Fruit fly (Drosophila melanogaster) whole organism, embryonic: ENCODE results near the gene CG5715.

ENCODE experiments used
- Adf1 ChIP-seq: fragments of 200-800 bp; sonication (Bioruptor generic); IDR thresholded peaks from 2 replicates; pipeline ENCODE4 v1.3.6; 2022; ENCODE audit warnings: missing biosample characterization, missing genetic modification characterization
- CG10209 ChIP-seq: fragments of 200-800 bp; sonication (Bioruptor generic); optimal IDR thresholded peaks from 3 replicates; lab custom pipeline; 2017; ENCODE audit warnings: missing biosample characterization, mild to moderate bottlenecking, missing genetic modification characterization, missing genetic modification reagents
- CG10543 ChIP-seq: fragments of 200-800 bp; sonication (Bioruptor generic); optimal IDR thresholded peaks from 3 replicates; lab custom pipeline; 2017; ENCODE audit warnings: missing biosample characterization, mild to moderate bottlenecking, missing genetic modification characterization, moderate library complexity
- CG11723 ChIP-seq: fragments of 200-800 bp; sonication (Bioruptor generic); optimal IDR thresholded peaks from 2 replicates; lab custom pipeline; 2017; ENCODE audit warnings: missing biosample characterization, mild to moderate bottlenecking, missing genetic modification characterization
- CG12104 ChIP-seq: fragments of 200-800 bp; sonication (Bioruptor generic); optimal IDR thresholded peaks from 3 replicates; lab custom pipeline; 2016; ENCODE audit warnings: missing biosample characterization, missing genetic modification characterization
- CG13624 ChIP-seq: fragments of 200-800 bp; sonication (Bioruptor generic); optimal IDR thresholded peaks from 2 replicates; lab custom pipeline; 2016; ENCODE audit warnings: missing biosample characterization, missing genetic modification characterization
- CG13894 ChIP-seq: fragments of 200-800 bp; sonication (Bioruptor generic); optimal IDR thresholded peaks from 3 replicates; lab custom pipeline; 2018; ENCODE audit warnings: missing biosample characterization, mild to moderate bottlenecking, missing genetic modification characterization, moderate library complexity
- CG14710 ChIP-seq: fragments of 200-800 bp; sonication (Bioruptor generic); optimal IDR thresholded peaks from 3 replicates; lab custom pipeline; 2019; ENCODE audit warnings: missing biosample characterization, mild to moderate bottlenecking, missing genetic modification characterization, moderate library complexity
- CG15696 ChIP-seq: fragments of 200-800 bp; sonication (Bioruptor generic); optimal IDR thresholded peaks from 2 replicates; lab custom pipeline; 2019; ENCODE audit warnings: missing biosample characterization, mild to moderate bottlenecking, missing genetic modification characterization, moderate library complexity
- CG17186 ChIP-seq: fragments of 200-800 bp; sonication (Bioruptor generic); optimal IDR thresholded peaks from 3 replicates; lab custom pipeline; 2017; ENCODE audit warnings: missing biosample characterization, missing genetic modification reagents, missing genetic modification characterization
- CG1792 ChIP-seq: fragments of 200-800 bp; sonication (Bioruptor generic); optimal IDR thresholded peaks from 2 replicates; lab custom pipeline; 2016; ENCODE audit warnings: missing biosample characterization, missing genetic modification characterization
- CG1832 ChIP-seq: fragments of 200-800 bp; sonication (Bioruptor generic); optimal IDR thresholded peaks from 2 replicates; lab custom pipeline; 2017; ENCODE audit warnings: missing biosample characterization, mild to moderate bottlenecking, missing genetic modification characterization, inconsistent platforms
- CG18599 ChIP-seq: fragments of 200-800 bp; sonication (Bioruptor generic); optimal IDR thresholded peaks from 3 replicates; lab custom pipeline; 2017; ENCODE audit warnings: missing biosample characterization, missing genetic modification characterization, mild to moderate bottlenecking, moderate library complexity, missing genetic modification reagents
- CG2116 ChIP-seq: fragments of 200-800 bp; sonication (Bioruptor generic); optimal IDR thresholded peaks from 3 replicates; lab custom pipeline; 2018; ENCODE audit warnings: missing biosample characterization, mild to moderate bottlenecking, missing genetic modification characterization
- CG2875 ChIP-seq: fragments of 200-800 bp; sonication (Bioruptor generic); optimal IDR thresholded peaks from 2 replicates; lab custom pipeline; 2017; ENCODE audit warnings: missing biosample characterization, mild to moderate bottlenecking, missing genetic modification characterization, missing genetic modification reagents
- CG30020 ChIP-seq: fragments of 200-800 bp; optimal IDR thresholded peaks from 2 replicates; lab custom pipeline; 2019; ENCODE audit warnings: missing biosample characterization, mild to moderate bottlenecking, missing genetic modification characterization, moderate library complexity
- CG31388 ChIP-seq: fragments of 200-800 bp; sonication (Bioruptor generic); optimal IDR thresholded peaks from 2 replicates; lab custom pipeline; 2016; ENCODE audit warnings: missing biosample characterization, missing genetic modification characterization
- CG32767 ChIP-seq: fragments of 200-800 bp; sonication (Bioruptor generic); IDR thresholded peaks from 2 replicates; pipeline ENCODE4 v1.3.6; 2022; ENCODE audit warnings: missing biosample characterization, missing genetic modification characterization
- CG3995 ChIP-seq: fragments of 200-800 bp; sonication (Bioruptor generic); optimal IDR thresholded peaks from 3 replicates; lab custom pipeline; 2016; ENCODE audit warnings: missing biosample characterization, missing genetic modification characterization
- CG42726 ChIP-seq: fragments of 200-800 bp; sonication (Bioruptor generic); IDR thresholded peaks from 2 replicates; pipeline ENCODE4 v1.3.6; 2022; ENCODE audit warnings: missing biosample characterization, missing genetic modification characterization; ENCODE audit not compliant: partially characterized antibody
- CG7963 ChIP-seq: fragments of 200-800 bp; sonication (Bioruptor generic); IDR thresholded peaks from 3 replicates; pipeline ENCODE4 v1.3.6; 2022; ENCODE audit warnings: missing biosample characterization, missing genetic modification characterization; ENCODE audit not compliant: partially characterized antibody
- CG9932 ChIP-seq: fragments of 200-800 bp; sonication (Bioruptor generic); IDR thresholded peaks from 2 replicates; pipeline ENCODE4 v1.3.6; 2022; ENCODE audit warnings: missing biosample characterization, missing genetic modification characterization
- CrebB ChIP-seq: fragments of 200-800 bp; sonication (Bioruptor generic); optimal IDR thresholded peaks from 3 replicates; lab custom pipeline; 2018; ENCODE audit warnings: missing biosample characterization, mild to moderate bottlenecking, missing genetic modification characterization
- H2.0 ChIP-seq: fragments of 200-800 bp; sonication (Bioruptor generic); IDR thresholded peaks from 2 replicates; pipeline ENCODE4 v1.3.6; 2022; ENCODE audit warnings: missing biosample characterization, missing genetic modification characterization
- Hey ChIP-seq: fragments of 200-800 bp; sonication (Bioruptor generic); optimal IDR thresholded peaks from 3 replicates; lab custom pipeline; 2018; ENCODE audit warnings: missing biosample characterization, mild to moderate bottlenecking, missing genetic modification characterization
- Hr78 ChIP-seq, 2 experiments: fragments of 200-800 bp in 1 of 2; fragments of >200 bp in 1 of 2; sonication (Bioruptor generic) in 1 of 2; optimal IDR thresholded peaks; 2 replicates each; lab custom pipeline; 2017 to 2019; ENCODE audit warnings: missing biosample characterization in 2 of 2, missing genetic modification characterization in 2 of 2, mild to moderate bottlenecking in 1 of 2, moderate library complexity in 1 of 2
- Mrtf ChIP-seq: fragments of 200-800 bp; sonication (Bioruptor generic); IDR thresholded peaks from 3 replicates; pipeline ENCODE4 v1.3.6; 2022; ENCODE audit warnings: missing biosample characterization, missing genetic modification characterization
- Sox100B ChIP-seq: fragments of 200-800 bp; sonication (Bioruptor generic); optimal IDR thresholded peaks from 3 replicates; lab custom pipeline; 2018; ENCODE audit warnings: missing biosample characterization, mild to moderate bottlenecking, missing genetic modification characterization
- Ssrp ChIP-seq: fragments of 200-800 bp; sonication (Bioruptor generic); optimal IDR thresholded peaks from 2 replicates; lab custom pipeline; 2018; ENCODE audit warnings: missing biosample characterization, mild to moderate bottlenecking, missing genetic modification characterization, moderate library complexity
- ab ChIP-seq: fragments of 200-800 bp; sonication (Bioruptor generic); optimal IDR thresholded peaks from 2 replicates; lab custom pipeline; 2016; ENCODE audit warnings: missing biosample characterization, missing genetic modification characterization
- amos ChIP-seq: fragments of 200-800 bp; sonication (Bioruptor generic); IDR thresholded peaks from 2 replicates; pipeline ENCODE4 v1.3.6; 2022; ENCODE audit warnings: missing biosample characterization, missing genetic modification characterization; ENCODE audit not compliant: partially characterized antibody
- crp ChIP-seq, 2 experiments: fragments of 200-800 bp; sonication (Bioruptor generic); optimal IDR thresholded peaks; 2 replicates in 1 of 2; 3 replicates in 1 of 2; lab custom pipeline; 2017; ENCODE audit warnings: missing biosample characterization in 2 of 2, missing genetic modification characterization in 2 of 2, mild to moderate bottlenecking in 1 of 2, moderate library complexity in 1 of 2
- cwo ChIP-seq: fragments of 200-800 bp; sonication (Bioruptor generic); optimal IDR thresholded peaks from 3 replicates; lab custom pipeline; 2017; ENCODE audit warnings: missing biosample characterization, missing genetic modification characterization, mild to moderate bottlenecking, moderate library complexity, missing genetic modification reagents
- da ChIP-seq: fragments of 200-800 bp; sonication (Bioruptor generic); optimal IDR thresholded peaks from 2 replicates; lab custom pipeline; 2016; ENCODE audit warnings: missing biosample characterization, missing genetic modification characterization
- dpn ChIP-seq, 2 experiments: fragments of 200-800 bp; sonication (Bioruptor generic); optimal IDR thresholded peaks; 3 replicates each; lab custom pipeline; 2016; ENCODE audit warnings: missing biosample characterization in 2 of 2, missing genetic modification characterization in 2 of 2
- ems ChIP-seq: fragments of 200-800 bp; sonication (Bioruptor generic); optimal IDR thresholded peaks from 3 replicates; lab custom pipeline; 2016; ENCODE audit warnings: missing biosample characterization, missing genetic modification characterization
- en ChIP-seq: fragments of 200-800 bp; sonication (Bioruptor generic); optimal IDR thresholded peaks from 2 replicates; lab custom pipeline; 2016; ENCODE audit warnings: missing biosample characterization, missing genetic modification characterization
- hth ChIP-seq: fragments of >200 bp; optimal IDR thresholded peaks from 2 replicates; lab custom pipeline; 2017; ENCODE audit warnings: inconsistent platforms
- jing ChIP-seq: fragments of 200-800 bp; sonication (Bioruptor generic); optimal IDR thresholded peaks from 2 replicates; lab custom pipeline; 2018; ENCODE audit warnings: missing biosample characterization, mild to moderate bottlenecking, missing genetic modification characterization
- lab ChIP-seq: fragments of 200-800 bp; sonication (Bioruptor generic); optimal IDR thresholded peaks from 3 replicates; lab custom pipeline; 2017; ENCODE audit warnings: missing biosample characterization, missing genetic modification characterization, mild to moderate bottlenecking, moderate library complexity, missing genetic modification reagents
- lbe ChIP-seq: fragments of 200-800 bp; sonication (Bioruptor generic); optimal IDR thresholded peaks from 2 replicates; lab custom pipeline; 2016; ENCODE audit warnings: missing biosample characterization, mild to moderate bottlenecking, missing genetic modification characterization
- repo ChIP-seq: fragments of 200-800 bp; sonication (Bioruptor generic); optimal IDR thresholded peaks from 2 replicates; lab custom pipeline; 2016; ENCODE audit warnings: missing biosample characterization, missing genetic modification characterization
- sd ChIP-seq: fragments of 200-800 bp; sonication (Bioruptor generic); optimal IDR thresholded peaks from 3 replicates; lab custom pipeline; 2018; ENCODE audit warnings: missing biosample characterization, mild to moderate bottlenecking, missing genetic modification characterization, moderate library complexity
- tup ChIP-seq: fragments of 200-800 bp; sonication (Bioruptor generic); optimal IDR thresholded peaks from 2 replicates; lab custom pipeline; 2016; ENCODE audit warnings: missing biosample characterization, mild to moderate bottlenecking, missing genetic modification characterization, moderate library complexity
- usp ChIP-seq: fragments of >200 bp; optimal IDR thresholded peaks from 2 replicates; lab custom pipeline; 2017; ENCODE audit warnings: missing biosample characterization, missing genetic modification characterization
- vvl ChIP-seq: fragments of 200-800 bp; sonication (Bioruptor generic); IDR thresholded peaks from 2 replicates; pipeline ENCODE4 v1.3.6; 2022; ENCODE audit warnings: missing biosample characterization, missing genetic modification characterization
- wdn ChIP-seq: fragments of 200-800 bp; sonication (Bioruptor generic); IDR thresholded peaks from 2 replicates; pipeline ENCODE4 v1.3.6; 2022; ENCODE audit warnings: missing biosample characterization, missing genetic modification characterization
- zen ChIP-seq: fragments of 200-800 bp; sonication (Bioruptor generic); optimal IDR thresholded peaks from 3 replicates; lab custom pipeline; 2018; ENCODE audit warnings: missing biosample characterization, mild to moderate bottlenecking, missing genetic modification characterization, moderate library complexity

CG5715 gene

dm6 chr3R:24294784-24295555 is 771 bp upstream of the CG5715 start, which contains the start of gene crb (continued):
- TF ChIP-seq CG30020 (tag; lab: Kevin White, UChicago) (peak; percentile 13), CG11723 (GFP tag; lab: Kevin White, UChicago) (peak; percentile 18), CG18599 (GFP tag; lab: Kevin White, UChicago) (peak; percentile 44), vvl (GFP tag; lab: Robert Waterston, UW) (peak; percentile 69), dpn (GFP tag; optimal IDR thresholded peaks at IDR 0.05; lab: Kevin White, UChicago) (peak; percentile 46 to 64), en (GFP tag; lab: Kevin White, UChicago) (no peak), H2.0 (GFP tag; lab: Robert Waterston, UW) (0 out of 2 replicates have a peak, but pooled peaks have one; percentile 24), Hey (tag; lab: Kevin White, UChicago) (no peak), CG1832 (no peak), CG12104 (GFP tag; lab: Kevin White, UChicago) (no peak), repo (GFP tag; lab: Kevin White, UChicago) (peak; percentile 19), ems (peak; percentile 46), amos (peak; percentile 63), crp (GFP tag; optimal IDR thresholded peaks at IDR 0.05; lab: Kevin White, UChicago) (peak in 1 of 2 experiments; percentile 16), CG3995 (GFP tag; lab: Kevin White, UChicago) (no peak), CG15696 (tag; lab: Kevin White, UChicago) (peak; percentile 4), sd (peak; percentile 56), CG10543 (GFP tag; lab: Kevin White, UChicago) (peak; percentile 72), CG7963 (GFP tag; lab: Robert Waterston, UW) (peak; percentile 42; the same call in 1 of the 3 replicates), Sox100B (GFP tag; lab: Kevin White, UChicago) (peak; percentile 30), CG13624 (peak; percentile 62), cwo (GFP tag; lab: Kevin White, UChicago) (peak; percentile 28), CG32767 (GFP tag; lab: Robert Waterston, UW) (no peak), ab (GFP tag; lab: Kevin White, UChicago) (no peak), lbe (GFP tag; lab: Kevin White, UChicago) (peak; percentile 59), CG10209 (GFP tag; lab: Kevin White, UChicago) (peak; percentile 53), Ssrp (no peak), CrebB (tag; lab: Kevin White, UChicago) (peak; percentile 67), tup (GFP tag; lab: Kevin White, UChicago) (no peak), lab (GFP tag; lab: Kevin White, UChicago) (peak; percentile 72), CG2875 (GFP tag; lab: Kevin White, UChicago) (peak; percentile 13), wdn (GFP tag; lab: Robert Waterston, UW) (no peak), hth (no peak), CG14710 (peak; percentile 35), da (GFP tag; lab: Kevin White, UChicago) (no peak), jing (GFP tag; lab: Kevin White, UChicago) (no peak), CG2116 (GFP tag; lab: Kevin White, UChicago) (peak; percentile 48), CG17186 (no peak), CG31388 (GFP tag; lab: Kevin White, UChicago) (no peak), Adf1 (GFP tag; lab: Robert Waterston, UW) (peak; percentile 54; the same call in 1 of the 2 replicates), CG13894 (tag; lab: Kevin White, UChicago) (peak; percentile 75), Mrtf (GFP tag; lab: Robert Waterston, UW) (no peak), CG42726 (GFP tag; lab: Robert Waterston, UW) (peak; percentile 59; the same call in 1 of the 2 replicates), CG1792 (no peak), usp (GFP tag; lab: Kevin White, UChicago) (no peak), zen (tag; lab: Kevin White, UChicago) (peak; percentile 49), Hr78 (GFP tag; optimal IDR thresholded peaks at IDR 0.05; lab: Kevin White, UChicago) (peak in 1 of 2 experiments; percentile 98), CG9932 (GFP tag; lab: Robert Waterston, UW) (peak; percentile 63; the same call in 1 of the 2 replicates)
